Worm (Caenorhabditis elegans) whole organism, midembryonic: Measurements from ENCODE around the gene F49C5.5.

Experiments used
- T22C8.4 ChIP-seq: fragments of 200-800 bp; sonication (Bioruptor generic); IDR thresholded peaks from 2 replicates; pipeline ENCODE4 v1.3.6; 2022; ENCODE audit warnings: missing genetic modification characterization, missing compliant biosample characterization
- cog-1 ChIP-seq: sonication (generic microtip); optimal IDR thresholded peaks from 2 replicates; lab custom pipeline; 2016; ENCODE audit warnings: missing genetic modification characterization, missing compliant biosample characterization
- flt-1 ChIP-seq: fragments of 200-800 bp; sonication (Bioruptor generic); IDR thresholded peaks from 2 replicates; pipeline ENCODE4 v1.3.6; 2022; ENCODE audit warnings: missing genetic modification characterization, missing compliant biosample characterization
- klf-2 ChIP-seq: fragments of 200-800 bp; sonication (Bioruptor generic); conservative IDR thresholded peaks from 2 replicates; pipeline ENCODE4 v1.3.6; 2022; ENCODE audit warnings: missing genetic modification reagents, missing genetic modification characterization, missing compliant biosample characterization
- med-1 ChIP-seq: sonication (generic microtip); optimal IDR thresholded peaks from 2 replicates; lab custom pipeline; 2017; ENCODE audit warnings: missing genetic modification characterization, mild to moderate bottlenecking, missing compliant biosample characterization, antibody characterized with exemption, missing genetic modification reagents; ENCODE audit not compliant: insufficient read depth
- ref-1 ChIP-seq: fragments of 200-800 bp; sonication (Bioruptor generic); conservative IDR thresholded peaks from 2 replicates; pipeline ENCODE4 v1.3.6; 2022; ENCODE audit warnings: missing genetic modification reagents, missing genetic modification characterization, missing compliant biosample characterization
- tab-1 ChIP-seq: fragments of 200-800 bp; sonication (Bioruptor generic); IDR thresholded peaks from 2 replicates; pipeline ENCODE4 v1.3.6; 2022; ENCODE audit warnings: missing genetic modification characterization, missing compliant biosample characterization
- ztf-23 ChIP-seq: fragments of 200-800 bp; sonication (Bioruptor generic); IDR thresholded peaks from 2 replicates; pipeline ENCODE4 v1.3.6; 2022; ENCODE audit warnings: missing genetic modification reagents, missing genetic modification characterization, missing compliant biosample characterization
- ztf-29 ChIP-seq: fragments of 200-800 bp; sonication (Bioruptor generic); IDR thresholded peaks from 2 replicates; pipeline ENCODE4 v1.3.6; 2022; ENCODE audit warnings: missing genetic modification reagents, missing genetic modification characterization, missing compliant biosample characterization

The F49C5.5 gene

ce11 chrII:12525526-12525925 lies 20.8 kb downstream of the F49C5.5 start, which contains the start of gene srx-118:
Gene srx-118, plus strand, starts transcription at chrII:12525826.
- TF ChIP-seq tab-1 (GFP tag; lab: Robert Waterston, UW) (no peak), med-1 (GFP tag; lab: Kevin White, UChicago) (no peak), klf-2 (GFP tag; lab: Robert Waterston, UW) (no peak), ref-1 (GFP tag; lab: Robert Waterston, UW) (no peak), ztf-29 (GFP tag; lab: Robert Waterston, UW) (no peak), flt-1 (no peak), ztf-23 (no peak), T22C8.4 (no peak), cog-1 (no peak)

- no peak for TF ChIP-seq ztf-29 (GFP tag; lab: Robert Waterston, UW)
- TF ChIP-seq med-1 (GFP tag; lab: Kevin White, UChicago): no peak
- TF ChIP-seq flt-1: 0 out of 2 replicates have a peak, but pooled peaks have one; percentile 33
Observed at ce11 chrII:12519616-12520015, 26.7 kb downstream of the F49C5.5 start, which contains the start of gene ceh-99. Gene ceh-99, plus strand, starts transcription at chrII:12519981.

- TF ChIP-seq ztf-23 (no peak), cog-1 (no peak), klf-2 (GFP tag; lab: Robert Waterston, UW) (no peak), T22C8.4 (no peak), med-1 (GFP tag; lab: Kevin White, UChicago) (no peak), ref-1 (GFP tag; lab: Robert Waterston, UW) (no peak), tab-1 (GFP tag; lab: Robert Waterston, UW) (no peak), flt-1 (no peak), ztf-29 (GFP tag; lab: Robert Waterston, UW) (no peak)
Observed at ce11 chrII:12518809-12519344, 27.4 kb downstream of the F49C5.5 start, which contains the start of gene srh-70. Gene srh-70, minus strand, starts transcription at chrII:12518859.

- TF ChIP-seq tab-1 (GFP tag; lab: Robert Waterston, UW): no peak
- TF ChIP-seq med-1 (GFP tag; lab: Kevin White, UChicago): no peak
- no peak for TF ChIP-seq cog-1
- TF ChIP-seq klf-2 (GFP tag; lab: Robert Waterston, UW): no peak
Observed at ce11 chrII:12518008-12518407, 28.3 kb downstream of the F49C5.5 start.

- TF ChIP-seq T22C8.4 (no peak), klf-2 (GFP tag; lab: Robert Waterston, UW) (no peak), ref-1 (GFP tag; lab: Robert Waterston, UW) (no peak), ztf-23 (no peak), med-1 (GFP tag; lab: Kevin White, UChicago) (no peak), ztf-29 (GFP tag; lab: Robert Waterston, UW) (no peak), cog-1 (no peak), tab-1 (GFP tag; lab: Robert Waterston, UW) (no peak), flt-1 (no peak)
Observed at ce11 chrII:12516313-12516712, 30.0 kb downstream of the F49C5.5 start, which contains the start of gene srh-61. Gene srh-61, minus strand, starts transcription at chrII:12516413.

ce11 chrII:12514620-12515019 lies 31.7 kb downstream of the F49C5.5 start, which contains the start of gene srh-69:
Gene srh-69, minus strand, starts transcription at chrII:12514720.
- TF ChIP-seq T22C8.4: no peak
- no peak for TF ChIP-seq ztf-29 (GFP tag; lab: Robert Waterston, UW)
- TF ChIP-seq klf-2 (GFP tag; lab: Robert Waterston, UW): no peak
- no peak for TF ChIP-seq cog-1
- no peak for TF ChIP-seq med-1 (GFP tag; lab: Kevin White, UChicago)
- TF ChIP-seq tab-1 (GFP tag; lab: Robert Waterston, UW): no peak
- no peak for TF ChIP-seq ref-1 (GFP tag; lab: Robert Waterston, UW)
- TF ChIP-seq flt-1: no peak
- no peak for TF ChIP-seq ztf-23

- TF ChIP-seq med-1 (GFP tag; lab: Kevin White, UChicago) (no peak), T22C8.4 (no peak), tab-1 (GFP tag; lab: Robert Waterston, UW) (no peak), ref-1 (GFP tag; lab: Robert Waterston, UW) (no peak), ztf-23 (no peak), flt-1 (no peak), cog-1 (no peak), ztf-29 (GFP tag; lab: Robert Waterston, UW) (no peak), klf-2 (GFP tag; lab: Robert Waterston, UW) (no peak)
Observed at ce11 chrII:12511866-12512265, 34.4 kb downstream of the F49C5.5 start, which contains the start of gene srh-73. Gene srh-73, plus strand, starts transcription at chrII:12512166.

- TF ChIP-seq cog-1 (no peak), T22C8.4 (no peak), ztf-29 (GFP tag; lab: Robert Waterston, UW) (no peak), klf-2 (GFP tag; lab: Robert Waterston, UW) (no peak), ztf-23 (no peak), flt-1 (no peak), tab-1 (GFP tag; lab: Robert Waterston, UW) (no peak), med-1 (GFP tag; lab: Kevin White, UChicago) (no peak), ref-1 (GFP tag; lab: Robert Waterston, UW) (no peak)
Observed at ce11 chrII:12508650-12509049, 37.7 kb downstream of the F49C5.5 start, which contains the start of gene srh-67. Gene srh-67, plus strand, starts transcription at chrII:12508950.

ce11 chrII:12507038-12507437 lies 39.3 kb downstream of the F49C5.5 start, which contains the start of gene srh-68:
Gene srh-68, plus strand, starts transcription at chrII:12507338.
- TF ChIP-seq ztf-23 (no peak), T22C8.4 (no peak), med-1 (GFP tag; lab: Kevin White, UChicago) (no peak)

- no peak for TF ChIP-seq ztf-29 (GFP tag; lab: Robert Waterston, UW)
- no peak for TF ChIP-seq tab-1 (GFP tag; lab: Robert Waterston, UW)
- TF ChIP-seq flt-1: no peak
- TF ChIP-seq med-1 (GFP tag; lab: Kevin White, UChicago): no peak
Observed at ce11 chrII:12506511-12506910, 39.8 kb downstream of the F49C5.5 start.
